Worm (Caenorhabditis elegans) whole organism, L1 larva: ENCODE data around the gene nhr-90.

ENCODE experiments used
- aha-1 ChIP-seq: fragments of 150-350 bp; optimal IDR thresholded peaks from 2 replicates; lab custom pipeline; 2014; ENCODE audit warnings: missing biosample characterization, missing genetic modification characterization
- efl-1 ChIP-seq, 4 experiments: fragments of 150-350 bp; optimal IDR thresholded peaks in 3 of 4; peaks in 1 of 4; 1 replicate in 1 of 4; 2 replicates in 3 of 4; lab custom pipeline; 2014; ENCODE audit warnings: missing biosample characterization in 2 of 4, missing genetic modification characterization in 2 of 4, missing genetic modification reagents in 2 of 4
- elt-3 ChIP-seq, 6 experiments: fragments of 150-350 bp in 1 of 6; sonication (generic microtip); optimal IDR thresholded peaks; 2 replicates each; lab custom pipeline; 2017 to 2018; ENCODE audit warnings: missing biosample characterization in 6 of 6, missing genetic modification characterization in 6 of 6, inconsistent platforms in 1 of 6
- hlh-17 ChIP-seq: fragments of 200-800 bp; sonication (Bioruptor generic); optimal IDR thresholded peaks from 2 replicates; lab custom pipeline; 2018; ENCODE audit warnings: missing genetic modification characterization, mild to moderate bottlenecking, missing compliant biosample characterization, moderate library complexity, borderline replicate concordance
- lin-39 ChIP-seq: fragments of 150-350 bp; optimal IDR thresholded peaks from 2 replicates; lab custom pipeline; 2014; ENCODE audit warnings: missing biosample characterization, missing genetic modification reagents, missing genetic modification characterization
- nhr-90 ChIP-seq: sonication (generic microtip); optimal IDR thresholded peaks from 2 replicates; lab custom pipeline; 2016; ENCODE audit warnings: mild to moderate bottlenecking, missing genetic modification characterization, missing compliant biosample characterization; ENCODE audit not compliant: poor library complexity
- pag-3 ChIP-seq: sonication (generic microtip); optimal IDR thresholded peaks from 2 replicates; lab custom pipeline; 2017; ENCODE audit warnings: missing genetic modification characterization, mild to moderate bottlenecking, missing compliant biosample characterization, antibody characterized with exemption, borderline replicate concordance; ENCODE audit not compliant: insufficient read depth
- vab-15 ChIP-seq: sonication (generic microtip); optimal IDR thresholded peaks from 2 replicates; lab custom pipeline; 2017; ENCODE audit warnings: missing genotype, mild to moderate bottlenecking, missing genetic modification characterization, missing compliant biosample characterization
- zag-1 ChIP-seq: fragments of 150-350 bp; optimal IDR thresholded peaks from 2 replicates; lab custom pipeline; 2014; ENCODE audit warnings: missing biosample characterization, missing genetic modification characterization
- ztf-11 ChIP-seq, 2 experiments: sonication (generic microtip); optimal IDR thresholded peaks; 2 replicates each; lab custom pipeline; 2016 to 2017; ENCODE audit warnings: missing genetic modification characterization in 2 of 2, missing biosample characterization in 1 of 2, missing compliant biosample characterization in 1 of 2
- ztf-4 ChIP-seq: fragments of 150-350 bp; optimal IDR thresholded peaks from 2 replicates; lab custom pipeline; 2014; ENCODE audit warnings: missing biosample characterization, missing genetic modification characterization

ce11 chrV:576070-576469 is 34.2 kb upstream of the nhr-90 start, which contains the start of gene K06H6.5:
- no peak for TF ChIP-seq lin-39
- no peak for TF ChIP-seq nhr-90 (tag; lab: Kevin White, UChicago)
- TF ChIP-seq zag-1 = no peak
- no peak for TF ChIP-seq ztf-4 (tag; lab: Kevin White, UChicago)
- TF ChIP-seq vab-15 (tag; lab: Kevin White, UChicago) = no peak
- no peak for TF ChIP-seq pag-3 (tag; lab: Kevin White, UChicago)
- TF ChIP-seq efl-1 (optimal IDR thresholded peaks at IDR 0.05; lab: Kevin White, UChicago) = no peak
- TF ChIP-seq efl-1 (GFP tag; optimal IDR thresholded peaks at IDR 0.05 in 1 of 2; lab: Kevin White, UChicago) = no peak
- TF ChIP-seq ztf-11 (tag; optimal IDR thresholded peaks at IDR 0.05; lab: Kevin White, UChicago) = no peak
- TF ChIP-seq elt-3 (tag; optimal IDR thresholded peaks at IDR 0.05; lab: Kevin White, UChicago) = no peak
- no peak for TF ChIP-seq aha-1 (tag; lab: Kevin White, UChicago)
- TF ChIP-seq hlh-17 (GFP tag; lab: Kevin White, UChicago) = no peak
